Fruit fly (Drosophila melanogaster): ENCODE results near the gene CG8997.

CG8997 gene

DNA sequence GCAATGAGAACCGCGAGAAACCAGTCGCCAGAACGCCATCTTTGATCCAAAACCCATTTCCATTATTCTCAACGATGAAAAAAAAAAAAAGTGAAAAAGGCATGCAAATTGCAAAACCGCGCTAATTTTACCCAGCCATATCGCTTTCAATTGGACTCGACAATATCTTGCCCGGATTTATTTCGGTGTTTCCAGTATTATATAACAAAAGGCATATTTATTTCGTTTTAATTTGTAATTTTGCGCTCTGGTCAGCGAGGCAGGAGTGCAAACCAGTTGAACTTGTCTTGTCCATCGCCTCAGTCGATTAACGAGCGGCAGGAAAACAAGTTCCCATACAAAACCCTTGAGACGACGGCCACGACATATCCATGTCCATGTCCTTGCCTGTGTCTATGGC, 44.8 kb upstream of the CG8997 start:
- no peak for TF ChIP-seq abd-A (tag; optimal IDR thresholded peaks at IDR 0.05)
- TF ChIP-seq Pdp1 (GFP tag; optimal IDR thresholded peaks at IDR 0.05): peak in 1 of 2 experiments; percentile 82

DNA sequence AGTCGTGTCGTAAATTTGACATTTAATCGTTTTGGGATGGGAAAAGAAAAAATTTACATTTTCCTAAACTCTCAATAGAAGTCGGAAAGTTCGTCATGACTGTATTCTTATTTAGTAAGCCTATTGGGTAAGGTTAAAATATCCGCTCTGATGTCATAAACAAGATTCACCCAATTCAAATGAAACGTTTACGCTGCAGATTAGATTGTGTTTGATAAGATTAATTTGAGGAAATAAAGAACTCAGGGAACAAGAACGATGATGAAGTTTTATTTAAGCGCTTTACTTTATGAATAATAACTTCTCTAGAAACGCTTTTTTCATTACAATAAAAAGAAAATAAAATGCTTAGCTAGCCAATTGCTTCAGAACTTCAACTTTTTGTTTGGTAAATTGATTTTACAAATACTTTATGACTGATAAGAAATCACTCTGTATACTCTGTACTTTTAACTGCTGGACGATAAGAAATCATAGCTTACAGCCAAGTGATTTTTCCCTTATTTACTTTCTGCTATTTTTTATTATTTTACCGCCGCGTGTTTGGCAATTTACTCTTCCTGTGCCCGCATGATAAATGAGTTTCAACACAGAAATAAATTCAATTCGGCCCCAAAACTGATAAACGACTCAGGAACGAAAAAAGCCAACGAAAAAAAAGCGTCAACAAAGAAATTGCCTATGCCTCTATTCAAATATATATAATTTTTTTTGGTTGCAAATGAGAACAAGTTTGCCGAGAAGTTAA, 41.4 kb upstream of the CG8997 start:
- peak; percentile 30 for TF ChIP-seq ATbp (GFP tag; optimal IDR thresholded peaks at IDR 0.05)
- TF ChIP-seq Sox100B (GFP tag; optimal IDR thresholded peaks at IDR 0.05): peak; percentile 8
- peak; percentile 49 for TF ChIP-seq Med (GFP tag)
- peak; percentile 23 for TF ChIP-seq salm (tag; optimal IDR thresholded peaks at IDR 0.05)
- TF ChIP-seq Hr3 (GFP tag; optimal IDR thresholded peaks at IDR 0.05): no peak
- no peak for TF ChIP-seq CG6813 (GFP tag; optimal IDR thresholded peaks at IDR 0.05)
- TF ChIP-seq CG6254 (GFP tag; optimal IDR thresholded peaks at IDR 0.05): peak; percentile 10
- peak; percentile 59 for TF ChIP-seq exex (tag; optimal IDR thresholded peaks at IDR 0.05)
- TF ChIP-seq Pdp1 (GFP tag; optimal IDR thresholded peaks at IDR 0.05): peak in 1 of 2 experiments; percentile 19
- no peak for TF ChIP-seq Hr39 (optimal IDR thresholded peaks at IDR 0.05)
- TF ChIP-seq nom (GFP tag; optimal IDR thresholded peaks at IDR 0.05): peak; percentile 35
- no peak for TF ChIP-seq ap (GFP tag; IDR thresholded peaks at IDR 0.05)
- peak; percentile 99 for TF ChIP-seq CG2199 (GFP tag; IDR thresholded peaks at IDR 0.05)
- peak; percentile 13 for TF ChIP-seq CG17385 (GFP tag; optimal IDR thresholded peaks at IDR 0.05)
- TF ChIP-seq CG10543 (GFP tag; optimal IDR thresholded peaks at IDR 0.05): peak; percentile 19
- TF ChIP-seq stc (GFP tag; IDR thresholded peaks at IDR 0.05): no peak
- TF ChIP-seq sug (tag; optimal IDR thresholded peaks at IDR 0.05): peak; percentile 62
- TF ChIP-seq sens-2 (GFP tag; IDR thresholded peaks at IDR 0.05): peak; percentile 24; the same call in 1 of the 2 replicates
- TF ChIP-seq CG17361 (GFP tag; IDR thresholded peaks at IDR 0.05): no peak
- TF ChIP-seq CG2678 (tag; optimal IDR thresholded peaks at IDR 0.05): peak; percentile 19
- peak; percentile 3 for TF ChIP-seq HHEX (GFP tag; optimal IDR thresholded peaks at IDR 0.05)
- no peak for TF ChIP-seq chif (GFP tag; optimal IDR thresholded peaks at IDR 0.05)
- TF ChIP-seq MTF-1 (GFP tag; optimal IDR thresholded peaks at IDR 0.05; ENCODE audit: borderline replicate concordance): peak; percentile 5
- TF ChIP-seq CG15601 (tag; optimal IDR thresholded peaks at IDR 0.05): peak; percentile 14
- peak; percentile 17 for TF ChIP-seq Vsx1 (GFP tag; optimal IDR thresholded peaks at IDR 0.05)
- peak; percentile 18 for TF ChIP-seq lab (GFP tag; optimal IDR thresholded peaks at IDR 0.05)
- TF ChIP-seq CG4424 (GFP tag; optimal IDR thresholded peaks at IDR 0.05): no peak
- TF ChIP-seq Hr78 (GFP tag; optimal IDR thresholded peaks at IDR 0.05): no peak
- peak; percentile 40 for TF ChIP-seq BtbVII (GFP tag; optimal IDR thresholded peaks at IDR 0.05)
- TF ChIP-seq CoRest (tag; optimal IDR thresholded peaks at IDR 0.05): no peak
- TF ChIP-seq sens (GFP tag): peak; percentile 50
- no peak for TF ChIP-seq chm (GFP tag; IDR thresholded peaks at IDR 0.05)
- TF ChIP-seq grn (GFP tag; optimal IDR thresholded peaks at IDR 0.05): peak; percentile 62
- peak; percentile 5 for TF ChIP-seq gcm (GFP tag; optimal IDR thresholded peaks at IDR 0.05)

DNA sequence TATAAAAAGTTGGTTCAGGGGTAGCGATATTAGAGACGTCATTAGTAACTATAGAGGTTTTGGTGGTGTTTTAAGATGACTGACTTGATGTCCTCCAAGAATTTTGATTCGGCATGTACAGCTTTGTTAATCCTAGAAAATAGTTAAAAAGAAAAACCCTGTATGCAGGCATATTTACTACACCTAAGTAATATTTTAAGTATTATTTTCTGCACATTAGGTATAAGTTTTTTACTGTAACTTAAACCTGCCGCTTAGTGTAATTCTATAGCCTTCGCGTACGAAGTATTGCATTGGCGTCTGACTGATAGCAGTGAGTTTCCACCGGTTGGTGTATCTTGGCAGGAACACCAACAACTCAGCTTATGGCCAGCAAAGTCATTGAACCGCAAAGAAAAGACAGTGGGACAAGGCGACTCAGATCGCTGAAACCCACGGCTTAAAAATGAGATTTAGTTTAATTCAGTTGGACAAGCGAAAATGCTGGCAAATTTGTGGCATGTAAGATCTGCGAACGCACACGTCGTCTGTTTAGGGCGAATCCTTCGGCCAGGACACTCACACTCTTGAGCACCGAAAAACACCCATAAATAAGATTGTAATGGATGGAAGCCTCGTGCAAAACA, 39.7 kb upstream of the CG8997 start:
- TF ChIP-seq sens (GFP tag) (peak; percentile 26), Ets65A (GFP tag) (peak; percentile 78), Med (GFP tag) (peak; percentile 33), ken (GFP tag; IDR thresholded peaks at IDR 0.05) (no peak), lab (GFP tag; optimal IDR thresholded peaks at IDR 0.05) (no peak)
